ENCODE assay signal across 4 worm cellular contexts in the genomic region with DNA sequence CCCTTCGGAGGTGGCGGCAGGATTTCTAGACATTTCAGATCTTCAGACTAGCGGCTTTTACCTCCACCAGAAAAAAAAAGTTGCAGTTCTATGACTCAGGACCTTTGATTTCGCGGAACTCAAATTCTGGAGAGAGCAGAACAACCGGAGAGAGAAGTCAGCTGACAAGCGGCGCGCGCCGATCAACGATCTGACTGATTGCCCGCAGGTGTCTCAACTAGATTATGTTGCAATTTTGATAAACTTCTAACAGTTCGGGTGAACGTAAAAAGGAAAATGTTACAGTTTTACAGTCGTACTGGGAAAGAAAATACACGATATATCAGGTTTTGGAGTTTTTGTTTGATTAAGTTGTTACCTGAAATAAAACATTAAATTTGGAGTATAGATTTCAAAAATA.
TF ChIP-seq lines count a peak whose summit lies in the region.

No protein-coding gene starts in this region.

TF ChIP-seq in whole organism, L1 larva, 84 proteins besides CTCF, POLR2A, EP300 and RAD21 (continues in another document):
- TF ChIP-seq ceh-88 (GFP tag; IDR thresholded peaks at IDR 0.05; lab: Robert Waterston, UW) = no peak
- no peak for TF ChIP-seq sptf-1 (tag; optimal IDR thresholded peaks at IDR 0.05; lab: Kevin White, UChicago)
- no peak for TF ChIP-seq nhr-19 (GFP tag; conservative IDR thresholded peaks at IDR 0.05; lab: Robert Waterston, UW)
- no peak for TF ChIP-seq snpc-4 (tag; optimal IDR thresholded peaks at IDR 0.05; lab: Kevin White, UChicago)
- no peak for TF ChIP-seq mep-1 (tag; optimal IDR thresholded peaks at IDR 0.05; lab: Kevin White, UChicago)
- no peak for TF ChIP-seq ets-5 (GFP tag; IDR thresholded peaks at IDR 0.05; lab: Robert Waterston, UW)
- TF ChIP-seq alr-1 (tag; optimal IDR thresholded peaks at IDR 0.05; lab: Kevin White, UChicago; ENCODE audit: borderline replicate concordance) = no peak
- TF ChIP-seq skn-1 (tag; optimal IDR thresholded peaks at IDR 0.05; lab: Kevin White, UChicago) = peak; percentile 8
- TF ChIP-seq nhr-76 (tag; optimal IDR thresholded peaks at IDR 0.05; lab: Kevin White, UChicago) = no peak
- peak; percentile 15 for TF ChIP-seq unc-130 (tag; optimal IDR thresholded peaks at IDR 0.05; lab: Kevin White, UChicago)
- no peak for TF ChIP-seq ceh-8 (GFP tag; optimal IDR thresholded peaks at IDR 0.05; lab: Kevin White, UChicago)
- no peak for TF ChIP-seq nhr-28 (tag; optimal IDR thresholded peaks at IDR 0.05; lab: Kevin White, UChicago)
- no peak for TF ChIP-seq unc-98 (GFP tag; IDR thresholded peaks at IDR 0.05; lab: Robert Waterston, UW)
- peak; percentile 38 for TF ChIP-seq vab-15 (tag; optimal IDR thresholded peaks at IDR 0.05; lab: Kevin White, UChicago)
- no peak for TF ChIP-seq egl-13 (tag; optimal IDR thresholded peaks at IDR 0.05; lab: Kevin White, UChicago)
- no peak for TF ChIP-seq fkh-4 (tag; optimal IDR thresholded peaks at IDR 0.05; lab: Kevin White, UChicago; ENCODE audit: borderline replicate concordance)
- no peak for TF ChIP-seq C04F5.9 (tag; optimal IDR thresholded peaks at IDR 0.05; lab: Kevin White, UChicago)
- no peak for TF ChIP-seq ztf-4 (tag; optimal IDR thresholded peaks at IDR 0.05; lab: Kevin White, UChicago)
- no peak for TF ChIP-seq ceh-90 (tag; optimal IDR thresholded peaks at IDR 0.05; lab: Kevin White, UChicago)
- no peak for TF ChIP-seq ztf-11 (tag; optimal IDR thresholded peaks at IDR 0.05; lab: Kevin White, UChicago)
- TF ChIP-seq swsn-7 (tag; optimal IDR thresholded peaks at IDR 0.05; lab: Kevin White, UChicago) = no peak
- TF ChIP-seq rnt-1 (tag; optimal IDR thresholded peaks at IDR 0.05; lab: Kevin White, UChicago) = peak; percentile 60
- no peak for TF ChIP-seq unc-30 (tag; optimal IDR thresholded peaks at IDR 0.05; lab: Kevin White, UChicago)

TF ChIP-seq in whole organism, L2 larva, 48 proteins besides CTCF, POLR2A, EP300 and RAD21:
- TF ChIP-seq sma-9 (GFP tag; optimal IDR thresholded peaks at IDR 0.05; lab: Kevin White, UChicago) (peak; percentile 66), sma-9 (tag; optimal IDR thresholded peaks at IDR 0.05; lab: Kevin White, UChicago) (no peak), aly-2 (tag; optimal IDR thresholded peaks at IDR 0.05; lab: Kevin White, UChicago) (no peak)

TF ChIP-seq in whole organism, midembryonic, 9 proteins besides CTCF, POLR2A, EP300 and RAD21:
- TF ChIP-seq med-1 (GFP tag; optimal IDR thresholded peaks at IDR 0.05; lab: Kevin White, UChicago; ENCODE audit: insufficient read depth) (peak; percentile 4), klf-2 (GFP tag; conservative IDR thresholded peaks at IDR 0.05; lab: Robert Waterston, UW) (no peak)

TF ChIP-seq in whole organism, mixed stage, embryonic, 35 proteins besides CTCF, POLR2A, EP300 and RAD21:
- TF ChIP-seq lin-32 (GFP tag; optimal IDR thresholded peaks at IDR 0.05; lab: Kevin White, UChicago) (no peak), elt-1 (tag; optimal IDR thresholded peaks at IDR 0.05; lab: Kevin White, UChicago; ENCODE audit: borderline replicate concordance, insufficient read depth) (no peak), nhr-237 (tag; optimal IDR thresholded peaks at IDR 0.05; lab: Kevin White, UChicago) (no peak), hlh-1 (tag; optimal IDR thresholded peaks at IDR 0.05; lab: Kevin White, UChicago) (peak; percentile 87), mab-5 (tag; optimal IDR thresholded peaks at IDR 0.05; lab: Kevin White, UChicago) (no peak)
